In genomic region chrIII:12003264-12003663, ce11 we compare ENCODE assay signal across 5 worm cellular contexts.
TF ChIP-seq lines count a peak whose summit lies in the region.

No protein-coding gene starts in this region.

TF ChIP-seq in whole organism, L1 larva, 84 proteins besides CTCF, POLR2A, EP300 and RAD21 (continued from another document and continues in another):
- TF ChIP-seq sox-4 (tag; optimal IDR thresholded peaks at IDR 0.05; lab: Kevin White, UChicago) (no peak), sptf-1 (tag; optimal IDR thresholded peaks at IDR 0.05; lab: Kevin White, UChicago) (no peak), dsc-1 (tag; optimal IDR thresholded peaks at IDR 0.05; lab: Kevin White, UChicago) (no peak), lin-14 (GFP tag; optimal IDR thresholded peaks at IDR 0.05; lab: Kevin White, UChicago) (peak; percentile 81), mdl-1 (tag; optimal IDR thresholded peaks at IDR 0.05; lab: Kevin White, UChicago) (peak in 1 of 2 experiments; percentile 56), nhr-47 (tag; optimal IDR thresholded peaks at IDR 0.05; lab: Kevin White, UChicago) (peak; percentile 55), rnt-1 (tag; optimal IDR thresholded peaks at IDR 0.05; lab: Kevin White, UChicago) (peak; percentile 65), alr-1 (tag; optimal IDR thresholded peaks at IDR 0.05; lab: Kevin White, UChicago; ENCODE audit: borderline replicate concordance) (no peak), blmp-1 (tag; optimal IDR thresholded peaks at IDR 0.05; lab: Kevin White, UChicago) (peak; percentile 67), fkh-10 (GFP tag; optimal IDR thresholded peaks at IDR 0.05; lab: Kevin White, UChicago) (no peak), elt-2 (tag; optimal IDR thresholded peaks at IDR 0.05; lab: Kevin White, UChicago) (peak; percentile 80), nhr-90 (tag; optimal IDR thresholded peaks at IDR 0.05; lab: Kevin White, UChicago; ENCODE audit: poor library complexity) (peak; percentile 72), ama-1 (optimal IDR thresholded peaks at IDR 0.05; lab: Kevin White, UChicago) (no peak), irx-1 (tag; optimal IDR thresholded peaks at IDR 0.05; lab: Kevin White, UChicago) (no peak), efl-3 (GFP tag; optimal IDR thresholded peaks at IDR 0.05; lab: Kevin White, UChicago) (no peak), unc-62 (GFP tag; optimal IDR thresholded peaks at IDR 0.05; lab: Kevin White, UChicago) (no peak), xbp-1 (tag; optimal IDR thresholded peaks at IDR 0.05; lab: Kevin White, UChicago) (peak; percentile 39), mab-9 (GFP tag; IDR thresholded peaks at IDR 0.05; lab: Robert Waterston, UW) (no peak), sup-37 (GFP tag; optimal IDR thresholded peaks at IDR 0.05; lab: Kevin White, UChicago) (no peak), nhr-28 (tag; optimal IDR thresholded peaks at IDR 0.05; lab: Kevin White, UChicago) (no peak), ceh-88 (GFP tag; IDR thresholded peaks at IDR 0.05; lab: Robert Waterston, UW) (no peak), lin-15B (tag; optimal IDR thresholded peaks at IDR 0.05; lab: Kevin White, UChicago) (no peak), unc-130 (tag; optimal IDR thresholded peaks at IDR 0.05; lab: Kevin White, UChicago) (peak; percentile 77), pax-3 (tag; optimal IDR thresholded peaks at IDR 0.05; lab: Kevin White, UChicago) (no peak), fkh-8 (tag; optimal IDR thresholded peaks at IDR 0.05; lab: Kevin White, UChicago) (no peak), nhr-84 (tag; optimal IDR thresholded peaks at IDR 0.05; lab: Kevin White, UChicago) (no peak), pag-3 (tag; optimal IDR thresholded peaks at IDR 0.05; lab: Kevin White, UChicago; ENCODE audit: borderline replicate concordance, insufficient read depth) (no peak)

TF ChIP-seq in whole organism, L2 larva, 48 proteins besides CTCF, POLR2A, EP300 and RAD21 (continued from another document):
- TF ChIP-seq blmp-1 (tag; optimal IDR thresholded peaks at IDR 0.05; lab: Kevin White, UChicago; ENCODE audit: insufficient read depth) (peak; percentile 51), egl-27 (tag; optimal IDR thresholded peaks at IDR 0.05; lab: Kevin White, UChicago) (peak; percentile 41), lsy-2 (tag; optimal IDR thresholded peaks at IDR 0.05; lab: Kevin White, UChicago) (peak in 1 of 2 experiments; percentile 29), C34F6.9 (tag; optimal IDR thresholded peaks at IDR 0.05; lab: Kevin White, UChicago) (peak; percentile 21), nhr-21 (tag; optimal IDR thresholded peaks at IDR 0.05; lab: Kevin White, UChicago) (peak; percentile 64), nhr-25 (tag; optimal IDR thresholded peaks at IDR 0.05; lab: Kevin White, UChicago) (peak; percentile 42), gmeb-1 (tag; optimal IDR thresholded peaks at IDR 0.05; lab: Kevin White, UChicago) (peak; percentile 68), sma-3 (GFP tag; optimal IDR thresholded peaks at IDR 0.05; lab: Kevin White, UChicago) (peak; percentile 64)

TF ChIP-seq in whole organism, L3 larva, 47 proteins besides CTCF, POLR2A, EP300 and RAD21 (continued from another document):
- TF ChIP-seq nhr-23 (tag; optimal IDR thresholded peaks at IDR 0.05; lab: Kevin White, UChicago) (peak; percentile 69), unc-62 (GFP tag; optimal IDR thresholded peaks at IDR 0.05; lab: Kevin White, UChicago) (peak; percentile 37), ceh-16 (tag; optimal IDR thresholded peaks at IDR 0.05; lab: Kevin White, UChicago) (no peak), jun-1 (tag; optimal IDR thresholded peaks at IDR 0.05; lab: Kevin White, UChicago) (peak; percentile 90), fkh-2 (tag; optimal IDR thresholded peaks at IDR 0.05; lab: Kevin White, UChicago) (no peak), nhr-77 (tag; optimal IDR thresholded peaks at IDR 0.05; lab: Kevin White, UChicago) (no peak), pha-4 (tag; optimal IDR thresholded peaks at IDR 0.05; lab: Kevin White, UChicago) (peak; percentile 89), elt-3 (tag; optimal IDR thresholded peaks at IDR 0.05; lab: Kevin White, UChicago) (peak in 1 of 3 experiments; percentile 48), daf-12 (tag; optimal IDR thresholded peaks at IDR 0.05; lab: Kevin White, UChicago) (no peak), nhr-76 (tag; optimal IDR thresholded peaks at IDR 0.05; lab: Kevin White, UChicago) (no peak), unc-39 (tag; optimal IDR thresholded peaks at IDR 0.05; lab: Kevin White, UChicago) (no peak), pqm-1 (tag; optimal IDR thresholded peaks at IDR 0.05; lab: Kevin White, UChicago) (peak; percentile 89), eor-1 (tag; optimal IDR thresholded peaks at IDR 0.05; lab: Kevin White, UChicago) (no peak), skn-1 (tag; optimal IDR thresholded peaks at IDR 0.05; lab: Kevin White, UChicago) (no peak), lsy-12 (tag; optimal IDR thresholded peaks at IDR 0.05; lab: Kevin White, UChicago) (no peak)
TF ChIP-seq in whole organism, L3 larva: peak in this region for 13.

TF ChIP-seq in whole organism, L4 larva, 104 proteins besides CTCF, POLR2A, EP300 and RAD21 (continued from another document and continues in another):
- TF ChIP-seq mdt-29 (GFP tag; IDR thresholded peaks at IDR 0.05; lab: Robert Waterston, UW) = no peak
- no peak for TF ChIP-seq Y105C5A.15 (GFP tag; IDR thresholded peaks at IDR 0.05; lab: Robert Waterston, UW)
- TF ChIP-seq spr-3 (GFP tag; optimal IDR thresholded peaks at IDR 0.05; lab: Kevin White, UChicago) = no peak
- no peak for TF ChIP-seq T20F7.1 (GFP tag; optimal IDR thresholded peaks at IDR 0.05; lab: Kevin White, UChicago)
- no peak for TF ChIP-seq ces-1 (GFP tag; optimal IDR thresholded peaks at IDR 0.05; lab: Kevin White, UChicago)
- TF ChIP-seq unc-130 (GFP tag; optimal IDR thresholded peaks at IDR 0.05; lab: Kevin White, UChicago) = no peak
- TF ChIP-seq ZK546.5 (tag; optimal IDR thresholded peaks at IDR 0.05; lab: Kevin White, UChicago) = no peak
- no peak for TF ChIP-seq madf-9 (GFP tag; conservative IDR thresholded peaks at IDR 0.05; lab: Robert Waterston, UW)
- peak; percentile 79 for TF ChIP-seq mes-2 (tag; optimal IDR thresholded peaks at IDR 0.05; lab: Kevin White, UChicago; ENCODE audit: poor library complexity, severe bottlenecking)
- no peak for TF ChIP-seq lin-15B (tag; optimal IDR thresholded peaks at IDR 0.05; lab: Kevin White, UChicago)
- TF ChIP-seq lir-3 (tag; optimal IDR thresholded peaks at IDR 0.05; lab: Kevin White, UChicago) = no peak
- TF ChIP-seq T26A8.4 (GFP tag; IDR thresholded peaks at IDR 0.05; lab: Robert Waterston, UW) = peak; percentile 46; the same call in 1 of the 2 replicates
- no peak for TF ChIP-seq nhr-76 (tag; optimal IDR thresholded peaks at IDR 0.05; lab: Kevin White, UChicago)
- no peak for TF ChIP-seq ceh-62 (tag; optimal IDR thresholded peaks at IDR 0.05; lab: Kevin White, UChicago)
- TF ChIP-seq pqm-1 (tag; optimal IDR thresholded peaks at IDR 0.05; lab: Kevin White, UChicago) = peak; percentile 75
- peak; percentile 74 for TF ChIP-seq nhr-77 (tag; optimal IDR thresholded peaks at IDR 0.05; lab: Kevin White, UChicago)
- TF ChIP-seq nhr-48 (tag; optimal IDR thresholded peaks at IDR 0.05; lab: Kevin White, UChicago) = peak; percentile 92
- TF ChIP-seq jun-1 (tag; optimal IDR thresholded peaks at IDR 0.05; lab: Kevin White, UChicago) = peak; percentile 25
- no peak for TF ChIP-seq F26F4.8 (GFP tag; conservative IDR thresholded peaks at IDR 0.05; lab: Robert Waterston, UW)
- no peak for TF ChIP-seq D1046.2 (GFP tag; IDR thresholded peaks at IDR 0.05; lab: Robert Waterston, UW)
- TF ChIP-seq dpl-1 (GFP tag; optimal IDR thresholded peaks at IDR 0.05; lab: Kevin White, UChicago) = peak; percentile 12
- TF ChIP-seq snpc-1.2 (GFP tag; IDR thresholded peaks at IDR 0.05; lab: Robert Waterston, UW) = no peak
- no peak for TF ChIP-seq lin-1 (GFP tag; IDR thresholded peaks at IDR 0.05; lab: Robert Waterston, UW)
- TF ChIP-seq F37D6.2 (tag; optimal IDR thresholded peaks at IDR 0.05; lab: Kevin White, UChicago) = no peak
- TF ChIP-seq lsy-2 (tag; optimal IDR thresholded peaks at IDR 0.05; lab: Kevin White, UChicago) = peak; percentile 11 to 38
- TF ChIP-seq mxl-3 (GFP tag; optimal IDR thresholded peaks at IDR 0.05; lab: Kevin White, UChicago) = peak; percentile 81
- no peak for TF ChIP-seq ceh-28 (tag; optimal IDR thresholded peaks at IDR 0.05; lab: Kevin White, UChicago)
- no peak for TF ChIP-seq set-16 (GFP tag; IDR thresholded peaks at IDR 0.05; lab: Robert Waterston, UW)
- peak; percentile 92 for TF ChIP-seq dmd-6 (GFP tag; IDR thresholded peaks at IDR 0.05; lab: Robert Waterston, UW)
- no peak for TF ChIP-seq daf-12 (tag; optimal IDR thresholded peaks at IDR 0.05; lab: Kevin White, UChicago)
- peak; percentile 59 for TF ChIP-seq nhr-10 (tag; optimal IDR thresholded peaks at IDR 0.05; lab: Kevin White, UChicago)
- TF ChIP-seq zfp-2 (tag; optimal IDR thresholded peaks at IDR 0.05; lab: Kevin White, UChicago) = no peak
- TF ChIP-seq tra-1 (GFP tag; IDR thresholded peaks at IDR 0.05; lab: Robert Waterston, UW) = peak; percentile 70; the same call in 1 of the 2 replicates
- no peak for TF ChIP-seq nhr-25 (tag; optimal IDR thresholded peaks at IDR 0.05; lab: Kevin White, UChicago; ENCODE audit: borderline replicate concordance, insufficient read depth)
- TF ChIP-seq nhr-41 (GFP tag; IDR thresholded peaks at IDR 0.05; lab: Robert Waterston, UW) = no peak
- TF ChIP-seq ceh-82 (tag; optimal IDR thresholded peaks at IDR 0.05; lab: Kevin White, UChicago) = no peak
- TF ChIP-seq unc-39 (tag; optimal IDR thresholded peaks at IDR 0.05; lab: Kevin White, UChicago) = no peak
- peak; percentile 95 for TF ChIP-seq nhr-28 (tag; optimal IDR thresholded peaks at IDR 0.05; lab: Kevin White, UChicago)
- no peak for TF ChIP-seq Y48G9A.11 (GFP tag; IDR thresholded peaks at IDR 0.05; lab: Robert Waterston, UW)
- TF ChIP-seq zfp-3 (GFP tag; conservative IDR thresholded peaks at IDR 0.05; lab: Robert Waterston, UW) = no peak
- peak in 1 of 2 experiments; percentile 86 for TF ChIP-seq hif-1 (tag; optimal IDR thresholded peaks at IDR 0.05; lab: Kevin White, UChicago)
- no peak for TF ChIP-seq ceh-20 (GFP tag; IDR thresholded peaks at IDR 0.05; lab: Robert Waterston, UW)
- TF ChIP-seq rbr-2 (tag; optimal IDR thresholded peaks at IDR 0.05; lab: Kevin White, UChicago) = peak; percentile 24
- no peak for TF ChIP-seq egl-43 (GFP tag; IDR thresholded peaks at IDR 0.05; lab: Robert Waterston, UW)
- peak in 1 of 2 experiments; percentile 76 for TF ChIP-seq mdl-1 (tag; optimal IDR thresholded peaks at IDR 0.05; lab: Kevin White, UChicago)

TF ChIP-seq in whole organism, young adult, 124 proteins besides CTCF, POLR2A, EP300 and RAD21 (continued from another document):
- TF ChIP-seq egrh-3 (GFP tag; IDR thresholded peaks at IDR 0.05; lab: Robert Waterston, UW) = 0 out of 2 replicates have a peak, but pooled peaks have one; percentile 37
